Worm (Caenorhabditis elegans): Measurements from ENCODE around the gene dnc-2.

Gene dnc-2

DNA sequence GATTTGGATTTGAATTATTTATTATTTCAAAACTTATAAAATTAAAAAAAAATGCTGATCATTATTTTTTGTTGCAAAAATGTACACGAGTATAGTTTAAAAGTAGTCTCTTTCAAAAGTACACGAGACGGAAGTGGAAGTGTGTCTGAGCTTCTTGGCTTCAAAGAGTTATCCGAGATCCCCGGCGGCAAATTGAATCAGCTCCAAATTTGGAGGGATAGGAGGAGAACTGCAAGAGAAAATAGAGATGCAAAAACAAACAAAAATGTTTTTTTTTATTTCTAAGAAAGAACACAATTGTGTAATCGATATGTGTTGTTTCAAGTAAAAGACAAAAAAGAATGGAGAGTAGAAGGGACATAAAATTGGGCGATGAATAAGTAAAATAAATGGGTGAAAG, 23.0 kb downstream of the dnc-2 start:
- TF ChIP-seq F57C9.4 (tag; optimal IDR thresholded peaks at IDR 0.05): no peak
- TF ChIP-seq attf-6 (GFP tag; IDR thresholded peaks at IDR 0.05): no peak
- no peak for TF ChIP-seq lsl-1 (GFP tag; optimal IDR thresholded peaks at IDR 0.05)
- TF ChIP-seq egrh-3 (GFP tag; IDR thresholded peaks at IDR 0.05): no peak
- no peak for TF ChIP-seq nhr-120 (GFP tag; IDR thresholded peaks at IDR 0.05)
- TF ChIP-seq snpc-1.3 (tag; optimal IDR thresholded peaks at IDR 0.05; ENCODE audit: insufficient read depth): no peak
- TF ChIP-seq lin-54 (GFP tag; optimal IDR thresholded peaks at IDR 0.05): no peak
- no peak for TF ChIP-seq Y79H2A.3 (GFP tag; conservative IDR thresholded peaks at IDR 0.05)
- no peak for TF ChIP-seq K12H6.12 (tag; optimal IDR thresholded peaks at IDR 0.05)
- no peak for TF ChIP-seq hsf-1 (GFP tag; IDR thresholded peaks at IDR 0.05)
- no peak for TF ChIP-seq ceh-91 (GFP tag; IDR thresholded peaks at IDR 0.05)
- no peak for TF ChIP-seq Y95B8A.8 (GFP tag; IDR thresholded peaks at IDR 0.05)
- no peak for TF ChIP-seq tlf-1 (GFP tag; optimal IDR thresholded peaks at IDR 0.05)
- TF ChIP-seq Y67H2A.10 (GFP tag; conservative IDR thresholded peaks at IDR 0.05): no peak
- no peak for TF ChIP-seq C17E4.6 (GFP tag; IDR thresholded peaks at IDR 0.05)
- no peak for TF ChIP-seq B0035.1 (tag; optimal IDR thresholded peaks at IDR 0.05)
- TF ChIP-seq tbp1 (GFP tag; optimal IDR thresholded peaks at IDR 0.05): no peak
- TF ChIP-seq B0336.3 (GFP tag; IDR thresholded peaks at IDR 0.05): no peak
- TF ChIP-seq tbx-9 (tag; optimal IDR thresholded peaks at IDR 0.05; ENCODE audit: borderline replicate concordance): no peak
- TF ChIP-seq somi-1 (GFP tag; optimal IDR thresholded peaks at IDR 0.05): no peak

DNA sequence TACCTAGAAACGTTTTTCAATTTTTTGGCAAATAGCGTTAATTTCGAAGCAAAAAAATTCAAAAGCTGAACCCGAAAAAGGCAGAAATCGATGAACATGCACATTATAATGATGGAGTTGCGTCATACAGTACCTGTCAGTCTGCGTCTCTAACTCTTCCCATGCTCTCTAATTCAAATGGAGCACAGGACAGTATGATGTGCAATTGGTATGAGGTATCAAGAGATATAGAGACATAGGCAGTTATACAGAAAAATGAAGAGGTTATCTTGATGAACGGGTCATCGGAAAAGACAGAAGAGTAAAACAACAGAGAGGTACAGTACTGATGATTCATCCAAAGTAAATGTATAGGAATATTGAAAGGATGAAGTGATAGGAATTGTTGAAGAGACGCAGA, 24.8 kb downstream of the dnc-2 start:
- TF ChIP-seq D2030.7 (GFP tag; IDR thresholded peaks at IDR 0.05) (no peak), hmg-1.2 (GFP tag; IDR thresholded peaks at IDR 0.05) (peak; percentile 61; the same call in 1 of the 2 replicates), ceh-100 (GFP tag; IDR thresholded peaks at IDR 0.05) (no peak), egl-44 (GFP tag; IDR thresholded peaks at IDR 0.05) (no peak), B0019.2 (GFP tag; conservative IDR thresholded peaks at IDR 0.05) (no peak), nhr-80 (tag; optimal IDR thresholded peaks at IDR 0.05) (peak; percentile 28), athp-1 (tag; optimal IDR thresholded peaks at IDR 0.05) (no peak), rpc-1 (optimal IDR thresholded peaks at IDR 0.05) (no peak), rpc-1 (tag; optimal IDR thresholded peaks at IDR 0.05) (no peak), tbx-9 (tag; optimal IDR thresholded peaks at IDR 0.05; ENCODE audit: borderline replicate concordance) (no peak)

DNA sequence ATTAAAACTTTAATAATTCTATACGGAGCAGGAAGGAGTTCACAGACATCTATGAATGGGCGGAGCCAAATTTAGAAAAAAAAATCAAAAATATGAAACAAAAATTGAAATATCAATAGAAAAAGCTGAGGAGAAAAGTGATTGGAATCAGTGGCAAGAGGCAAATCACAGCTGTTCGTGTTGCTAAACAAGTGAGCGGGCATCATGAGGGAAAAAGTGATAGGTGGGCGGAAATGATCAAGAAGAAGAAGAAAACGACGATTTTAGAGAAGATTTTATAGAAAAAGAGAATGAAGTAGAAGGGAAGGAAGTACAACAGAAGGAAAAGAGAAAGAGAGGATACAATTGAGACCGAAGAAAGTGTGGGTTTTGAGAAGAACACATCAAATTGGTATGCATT, 26.9 kb downstream of the dnc-2 start:
- TF ChIP-seq lin-35 (GFP tag; optimal IDR thresholded peaks at IDR 0.05) (no peak), xnd-1 (tag; optimal IDR thresholded peaks at IDR 0.05) (no peak), ccch-3 (GFP tag; optimal IDR thresholded peaks at IDR 0.05) (no peak), egrh-3 (GFP tag; IDR thresholded peaks at IDR 0.05) (no peak), madf-10 (tag; optimal IDR thresholded peaks at IDR 0.05) (no peak), bed-2 (GFP tag; IDR thresholded peaks at IDR 0.05) (no peak), B0035.1 (tag; optimal IDR thresholded peaks at IDR 0.05) (no peak), ceh-58 (GFP tag; IDR thresholded peaks at IDR 0.05) (no peak), Y53F4B.3 (GFP tag; IDR thresholded peaks at IDR 0.05) (no peak), ztf-6 (GFP tag; IDR thresholded peaks at IDR 0.05) (no peak), lir-1 (GFP tag; conservative IDR thresholded peaks at IDR 0.05) (no peak), hlh-12 (tag; optimal IDR thresholded peaks at IDR 0.05) (no peak), pbrm-1 (GFP tag; IDR thresholded peaks at IDR 0.05) (no peak), dpl-1 (GFP tag; optimal IDR thresholded peaks at IDR 0.05) (no peak), hrde-1 (tag; optimal IDR thresholded peaks at IDR 0.05; ENCODE audit: borderline replicate concordance) (no peak), ceh-91 (GFP tag; IDR thresholded peaks at IDR 0.05) (no peak), F52B5.7 (tag; optimal IDR thresholded peaks at IDR 0.05) (no peak), mel-28 (tag; optimal IDR thresholded peaks at IDR 0.05; ENCODE audit: borderline replicate concordance) (no peak)

Data from whole organism, young adult.